Fruit fly (Drosophila melanogaster): ENCODE results near the gene RhoGAP16F.
A peak's percentile ranks its signal among the peaks of the same experiment; 100 is the strongest.

Gene RhoGAP16F

dm6 chrX:18092810-18093222, at the start of gene RhoGAP16F (continued):
- peak; percentile 87 for TF ChIP-seq phol (tag; optimal IDR thresholded peaks at IDR 0.05)
- peak; percentile 83 for TF ChIP-seq dmrt99B (tag; optimal IDR thresholded peaks at IDR 0.05)
- TF ChIP-seq Bdp1 (GFP tag; optimal IDR thresholded peaks at IDR 0.05) = peak; percentile 66
- TF ChIP-seq CG6654 (GFP tag; optimal IDR thresholded peaks at IDR 0.05) = peak; percentile 38
- TF ChIP-seq CG11247 (GFP tag; IDR thresholded peaks at IDR 0.05) = peak; percentile 81
- peak; percentile 88 for TF ChIP-seq dysf (GFP tag; IDR thresholded peaks at IDR 0.05)
- no peak for TF ChIP-seq TFAM (GFP tag; optimal IDR thresholded peaks at IDR 0.05)
- no peak for TF ChIP-seq Hand (GFP tag; optimal IDR thresholded peaks at IDR 0.05)
- TF ChIP-seq twi (tag; optimal IDR thresholded peaks at IDR 0.05) = peak; percentile 64
- peak; percentile 92 for TF ChIP-seq scrt (GFP tag; optimal IDR thresholded peaks at IDR 0.05)
- peak in 1 of 2 experiments; percentile 63 for TF ChIP-seq Eip74EF (GFP tag; optimal IDR thresholded peaks at IDR 0.05)
- TF ChIP-seq Antp (GFP tag; optimal IDR thresholded peaks at IDR 0.05) = peak; percentile 63
- TF ChIP-seq CG8478 (optimal IDR thresholded peaks at IDR 0.05) = no peak
- TF ChIP-seq CG4360 (GFP tag; IDR thresholded peaks at IDR 0.05) = peak; percentile 45; the same call in 1 of the 2 replicates
- TF ChIP-seq dm (GFP tag; optimal IDR thresholded peaks at IDR 0.05) = peak; percentile 71
- TF ChIP-seq E2f2 (GFP tag; IDR thresholded peaks at IDR 0.05) = peak; percentile 83
- TF ChIP-seq Lhr (GFP tag; optimal IDR thresholded peaks at IDR 0.05) = peak; percentile 33
- peak; percentile 17 for TF ChIP-seq fd64A (GFP tag; optimal IDR thresholded peaks at IDR 0.05)
- TF ChIP-seq CG12236 (GFP tag; optimal IDR thresholded peaks at IDR 0.05) = peak; percentile 38
- peak; percentile 36; the same call in 1 of the 2 replicates for TF ChIP-seq CG32767 (GFP tag; IDR thresholded peaks at IDR 0.05)
- TF ChIP-seq CG4328 (GFP tag; optimal IDR thresholded peaks at IDR 0.05) = peak; percentile 69
- peak; percentile 88 for TF ChIP-seq CG1602 (GFP tag; optimal IDR thresholded peaks at IDR 0.05)
- peak; percentile 74 for TF ChIP-seq Dp (GFP tag; optimal IDR thresholded peaks at IDR 0.05)
- peak; percentile 47; the same call in 1 of the 2 replicates for TF ChIP-seq toy (GFP tag; IDR thresholded peaks at IDR 0.05)
- peak; percentile 19; the same call in 1 of the 2 replicates for TF ChIP-seq CG43689 (GFP tag; IDR thresholded peaks at IDR 0.05)
- no peak for TF ChIP-seq bigmax (GFP tag; optimal IDR thresholded peaks at IDR 0.05)
- TF ChIP-seq Dref (GFP tag; IDR thresholded peaks at IDR 0.05) = 0 out of 2 replicates have a peak, but pooled peaks have one; percentile 15
- TF ChIP-seq CG9932 (GFP tag; IDR thresholded peaks at IDR 0.05) = peak; percentile 90
- no peak for TF ChIP-seq Hr39 (optimal IDR thresholded peaks at IDR 0.05)
- no peak for TF ChIP-seq eyg (GFP tag; optimal IDR thresholded peaks at IDR 0.05)
- peak; percentile 80 for TF ChIP-seq CG13894 (tag; optimal IDR thresholded peaks at IDR 0.05)
- TF ChIP-seq CG11093 (GFP tag; IDR thresholded peaks at IDR 0.05) = peak; percentile 83
- TF ChIP-seq CG6272 (GFP tag; IDR thresholded peaks at IDR 0.05) = peak; percentile 67
- TF ChIP-seq cato (GFP tag; optimal IDR thresholded peaks at IDR 0.05; ENCODE audit: borderline replicate concordance) = peak; percentile 72
- TF ChIP-seq dan (GFP tag; IDR thresholded peaks at IDR 0.05) = peak; percentile 44; the same call in 1 of the 2 replicates
- TF ChIP-seq tx (GFP tag; optimal IDR thresholded peaks at IDR 0.05) = peak; percentile 65
- TF ChIP-seq HLH3B (GFP tag; IDR thresholded peaks at IDR 0.05) = peak; percentile 85
- TF ChIP-seq nau (GFP tag; optimal IDR thresholded peaks at IDR 0.05) = peak; percentile 72
- peak; percentile 60 for TF ChIP-seq CG9609 (GFP tag; optimal IDR thresholded peaks at IDR 0.05)
- peak; percentile 79 for TF ChIP-seq zfh2 (GFP tag; optimal IDR thresholded peaks at IDR 0.05)
- peak in 1 of 2 experiments; percentile 87 for TF ChIP-seq bsh (GFP tag; optimal IDR thresholded peaks at IDR 0.05)
- TF ChIP-seq CG15601 (tag; optimal IDR thresholded peaks at IDR 0.05) = peak; percentile 72
- peak; percentile 68 for TF ChIP-seq CG12219 (GFP tag; optimal IDR thresholded peaks at IDR 0.05)
- peak; percentile 24; the same call in 1 of the 2 replicates for TF ChIP-seq ro (GFP tag; IDR thresholded peaks at IDR 0.05)
- TF ChIP-seq CG15514 (GFP tag; optimal IDR thresholded peaks at IDR 0.05) = peak; percentile 69
- peak; percentile 52 for TF ChIP-seq CG3163 (GFP tag; optimal IDR thresholded peaks at IDR 0.05)
- TF ChIP-seq CG12071 (GFP tag; optimal IDR thresholded peaks at IDR 0.05) = peak; percentile 62
- TF ChIP-seq YL-1 (GFP tag; optimal IDR thresholded peaks at IDR 0.05) = peak; percentile 12
- TF ChIP-seq dimm (GFP tag; IDR thresholded peaks at IDR 0.05) = peak; percentile 48; the same call in 1 of the 2 replicates
- TF ChIP-seq psq (GFP tag; optimal IDR thresholded peaks at IDR 0.05) = peak; percentile 64
- no peak for TF ChIP-seq z (GFP tag; IDR thresholded peaks at IDR 0.05)

Data from whole organism, embryonic.